Fruit fly (Drosophila melanogaster) whole organism, embryonic: ENCODE results near the gene Fkbp59.
A peak's percentile ranks its signal among the peaks of the same experiment; 100 is the strongest.

Experiments
- Asciz ChIP-seq: fragments of 200-800 bp; sonication (Bioruptor generic); optimal IDR thresholded peaks from 2 replicates; lab custom pipeline; 2017; ENCODE audit warnings: missing biosample characterization, mild to moderate bottlenecking, missing genetic modification characterization, missing genetic modification reagents
- Atf3 ChIP-seq: fragments of 200-800 bp; sonication (Bioruptor generic); optimal IDR thresholded peaks from 3 replicates; lab custom pipeline; 2016; ENCODE audit warnings: missing biosample characterization, missing genetic modification characterization
- CG11247 ChIP-seq: fragments of 200-800 bp; sonication (Bioruptor generic); IDR thresholded peaks from 2 replicates; pipeline ENCODE4 v1.3.6; 2022; ENCODE audit warnings: missing biosample characterization, missing genetic modification characterization
- CG11456 ChIP-seq: fragments of 200-800 bp; sonication (Bioruptor generic); IDR thresholded peaks from 3 replicates; pipeline ENCODE4 v1.3.6; 2022; ENCODE audit warnings: missing biosample characterization, missing genetic modification characterization
- CG11696 ChIP-seq: fragments of 200-800 bp; sonication (Bioruptor generic); IDR thresholded peaks from 2 replicates; pipeline ENCODE4 v1.3.6; 2022; ENCODE audit warnings: missing biosample characterization, missing genetic modification characterization
- CG11723 ChIP-seq: fragments of 200-800 bp; sonication (Bioruptor generic); optimal IDR thresholded peaks from 2 replicates; lab custom pipeline; 2017; ENCODE audit warnings: missing biosample characterization, mild to moderate bottlenecking, missing genetic modification characterization
- CG12942 ChIP-seq: fragments of 200-800 bp; sonication (Bioruptor generic); optimal IDR thresholded peaks from 3 replicates; lab custom pipeline; 2016; ENCODE audit warnings: missing biosample characterization, missing genetic modification characterization
- CG13894 ChIP-seq: fragments of 200-800 bp; sonication (Bioruptor generic); optimal IDR thresholded peaks from 3 replicates; lab custom pipeline; 2018; ENCODE audit warnings: missing biosample characterization, mild to moderate bottlenecking, missing genetic modification characterization, moderate library complexity
- CG14441 ChIP-seq: fragments of 200-800 bp; sonication (Bioruptor generic); IDR thresholded peaks from 2 replicates; pipeline ENCODE4 v1.3.6; 2022; ENCODE audit warnings: missing biosample characterization, missing genetic modification characterization
- CG14965 ChIP-seq: fragments of 200-800 bp; sonication (Bioruptor generic); optimal IDR thresholded peaks from 2 replicates; lab custom pipeline; 2016; ENCODE audit warnings: missing biosample characterization, missing genetic modification characterization, borderline replicate concordance
- CG2120 ChIP-seq: fragments of 200-800 bp; sonication (Bioruptor generic); optimal IDR thresholded peaks from 3 replicates; lab custom pipeline; 2016; ENCODE audit warnings: missing biosample characterization, missing genetic modification characterization
- CG2129 ChIP-seq: fragments of 200-800 bp; sonication (Bioruptor generic); IDR thresholded peaks from 2 replicates; pipeline ENCODE4 v1.3.6; 2022; ENCODE audit warnings: missing biosample characterization, missing genetic modification characterization; ENCODE audit not compliant: partially characterized antibody
- CG2199 ChIP-seq: fragments of 200-800 bp; sonication (Bioruptor generic); IDR thresholded peaks from 3 replicates; pipeline ENCODE4 v1.3.6; 2022; ENCODE audit warnings: missing biosample characterization, missing genetic modification characterization
- CG3163 ChIP-seq: fragments of 200-800 bp; sonication (Bioruptor generic); optimal IDR thresholded peaks from 3 replicates; lab custom pipeline; 2016; ENCODE audit warnings: missing biosample characterization, missing genetic modification characterization
- CG32532 ChIP-seq: fragments of 200-800 bp; sonication (Bioruptor generic); IDR thresholded peaks from 2 replicates; pipeline ENCODE4 v1.3.6; 2022; ENCODE audit warnings: missing biosample characterization, missing genetic modification characterization
- CG42726 ChIP-seq: fragments of 200-800 bp; sonication (Bioruptor generic); IDR thresholded peaks from 2 replicates; pipeline ENCODE4 v1.3.6; 2022; ENCODE audit warnings: missing biosample characterization, missing genetic modification characterization; ENCODE audit not compliant: partially characterized antibody
- CG4360 ChIP-seq: fragments of 200-800 bp; sonication (Bioruptor generic); IDR thresholded peaks from 2 replicates; pipeline ENCODE4 v1.3.6; 2022; ENCODE audit warnings: missing biosample characterization, missing genetic modification characterization
- CG43689 ChIP-seq: fragments of 200-800 bp; sonication (Bioruptor generic); IDR thresholded peaks from 2 replicates; pipeline ENCODE4 v1.3.6; 2022; ENCODE audit warnings: missing biosample characterization, missing genetic modification characterization
- CG4424 ChIP-seq: fragments of 200-800 bp; sonication (Bioruptor generic); optimal IDR thresholded peaks from 3 replicates; lab custom pipeline; 2016; ENCODE audit warnings: missing biosample characterization, missing genetic modification characterization
- CG7357 ChIP-seq: fragments of 200-800 bp; sonication (Bioruptor generic); IDR thresholded peaks from 3 replicates; pipeline ENCODE4 v1.3.6; 2022; ENCODE audit warnings: missing biosample characterization, missing genetic modification characterization
- CG8290 ChIP-seq, 3 experiments: fragments of 200-800 bp; sonication (Bioruptor generic); optimal IDR thresholded peaks; 2 replicates each; lab custom pipeline; 2016 to 2019; ENCODE audit warnings: missing biosample characterization in 3 of 3, missing genetic modification characterization in 3 of 3, mild to moderate bottlenecking in 2 of 3, moderate library complexity in 1 of 3
- CG9609 ChIP-seq: fragments of 200-800 bp; sonication (Bioruptor generic); optimal IDR thresholded peaks from 3 replicates; lab custom pipeline; 2016; ENCODE audit warnings: missing biosample characterization, missing genetic modification characterization
- D19A ChIP-seq: fragments of 200-800 bp; optimal IDR thresholded peaks from 3 replicates; lab custom pipeline; 2019; ENCODE audit warnings: missing biosample characterization, mild to moderate bottlenecking, missing genetic modification characterization, moderate library complexity
- Drgx ChIP-seq: fragments of 200-800 bp; sonication (Bioruptor generic); IDR thresholded peaks from 2 replicates; pipeline ENCODE4 v1.3.6; 2022; ENCODE audit warnings: missing biosample characterization, missing genetic modification characterization
- Ets65A ChIP-seq: fragments of 200-800 bp; sonication (Bioruptor generic); peaks from one replicate; lab custom pipeline; 2016; ENCODE audit warnings: missing biosample characterization, missing genetic modification characterization
- Jarid2 ChIP-seq: fragments of 200-800 bp; sonication (Bioruptor generic); optimal IDR thresholded peaks from 3 replicates; lab custom pipeline; 2017; ENCODE audit warnings: mild to moderate bottlenecking, missing biosample characterization, missing genetic modification reagents, missing genetic modification characterization
- Nf-YA ChIP-seq: fragments of 200-800 bp; sonication (Bioruptor generic); IDR thresholded peaks from 2 replicates; pipeline ENCODE4 v1.3.6; 2022; ENCODE audit warnings: missing biosample characterization, missing genetic modification characterization
- Poxn ChIP-seq: fragments of 200-800 bp; sonication (Bioruptor generic); IDR thresholded peaks from 2 replicates; pipeline ENCODE4 v1.3.6; 2022; ENCODE audit warnings: missing biosample characterization, missing genetic modification characterization
- Ptx1 ChIP-seq: fragments of 200-800 bp; sonication (Bioruptor generic); IDR thresholded peaks from 2 replicates; pipeline ENCODE4 v1.3.6; 2022; ENCODE audit warnings: missing biosample characterization, missing genetic modification characterization
- Rfx ChIP-seq: fragments of 200-800 bp; sonication (Bioruptor generic); IDR thresholded peaks from 2 replicates; pipeline ENCODE4 v1.3.6; 2022; ENCODE audit warnings: missing biosample characterization, missing genetic modification characterization
- Spps ChIP-seq: fragments of 200-800 bp; sonication (Bioruptor generic); optimal IDR thresholded peaks from 2 replicates; lab custom pipeline; 2018; ENCODE audit warnings: missing biosample characterization, mild to moderate bottlenecking, missing genetic modification characterization
- Vsx1 ChIP-seq: fragments of 200-800 bp; sonication (Bioruptor generic); optimal IDR thresholded peaks from 2 replicates; lab custom pipeline; 2017; ENCODE audit warnings: missing biosample characterization, mild to moderate bottlenecking, missing genetic modification characterization, missing genetic modification reagents
- abd-A ChIP-seq: fragments of 200-800 bp; sonication (Bioruptor generic); optimal IDR thresholded peaks from 3 replicates; lab custom pipeline; 2019; ENCODE audit warnings: missing biosample characterization, mild to moderate bottlenecking, missing genetic modification characterization, moderate library complexity
- amos ChIP-seq: fragments of 200-800 bp; sonication (Bioruptor generic); IDR thresholded peaks from 2 replicates; pipeline ENCODE4 v1.3.6; 2022; ENCODE audit warnings: missing biosample characterization, missing genetic modification characterization; ENCODE audit not compliant: partially characterized antibody
- cg ChIP-seq: fragments of 200-800 bp; sonication (Bioruptor generic); optimal IDR thresholded peaks from 3 replicates; lab custom pipeline; 2019; ENCODE audit warnings: missing biosample characterization, mild to moderate bottlenecking, missing genetic modification characterization, moderate library complexity
- dmrt99B ChIP-seq: fragments of 200-800 bp; sonication (Bioruptor generic); optimal IDR thresholded peaks from 2 replicates; lab custom pipeline; 2018; ENCODE audit warnings: missing biosample characterization, mild to moderate bottlenecking, missing genetic modification characterization, moderate library complexity
- ems ChIP-seq: fragments of 200-800 bp; sonication (Bioruptor generic); optimal IDR thresholded peaks from 3 replicates; lab custom pipeline; 2016; ENCODE audit warnings: missing biosample characterization, missing genetic modification characterization
- grau ChIP-seq: fragments of 200-800 bp; optimal IDR thresholded peaks from 3 replicates; lab custom pipeline; 2019; ENCODE audit warnings: missing biosample characterization, mild to moderate bottlenecking, missing genetic modification characterization, moderate library complexity
- lbe ChIP-seq: fragments of 200-800 bp; sonication (Bioruptor generic); optimal IDR thresholded peaks from 2 replicates; lab custom pipeline; 2016; ENCODE audit warnings: missing biosample characterization, mild to moderate bottlenecking, missing genetic modification characterization
- odd ChIP-seq: fragments of 200-800 bp; sonication (Bioruptor generic); optimal IDR thresholded peaks from 2 replicates; lab custom pipeline; 2017; ENCODE audit warnings: missing biosample characterization, mild to moderate bottlenecking, missing genetic modification characterization
- psq ChIP-seq: fragments of 200-800 bp; sonication (Bioruptor generic); optimal IDR thresholded peaks from 2 replicates; lab custom pipeline; 2017; ENCODE audit warnings: missing biosample characterization, missing genetic modification characterization
- row ChIP-seq: fragments of 200-800 bp; sonication (Bioruptor generic); IDR thresholded peaks from 3 replicates; pipeline ENCODE4 v1.3.6; 2022; ENCODE audit warnings: missing biosample characterization, missing genetic modification characterization
- slou ChIP-seq: fragments of 200-800 bp; sonication (Bioruptor generic); optimal IDR thresholded peaks from 3 replicates; lab custom pipeline; 2016; ENCODE audit warnings: missing biosample characterization, missing genetic modification characterization
- sna ChIP-seq: fragments of 200-800 bp; sonication (Bioruptor generic); IDR thresholded peaks from 2 replicates; pipeline ENCODE4 v1.3.6; 2022; ENCODE audit warnings: missing biosample characterization, missing genetic modification characterization; ENCODE audit not compliant: partially characterized antibody
- tap ChIP-seq: fragments of 200-800 bp; optimal IDR thresholded peaks from 3 replicates; lab custom pipeline; 2019; ENCODE audit warnings: missing biosample characterization, mild to moderate bottlenecking, missing genetic modification characterization, moderate library complexity
- tio ChIP-seq: fragments of 200-800 bp; sonication (Bioruptor generic); optimal IDR thresholded peaks from 2 replicates; lab custom pipeline; 2017; ENCODE audit warnings: missing biosample characterization, missing genetic modification characterization, inconsistent platforms

Fkbp59 gene

dm6 chr2L:9903028-9903427, 15.2 kb downstream of the Fkbp59 start, which contains the start of gene Muc30E:
TSS of gene Muc30E (minus strand) at chr2L:9903128.
- TF ChIP-seq CG11696, result no peak
- no peak for TF ChIP-seq cg (GFP tag; lab: Kevin White, UChicago)
- TF ChIP-seq CG7357 (GFP tag; lab: Robert Waterston, UW), result no peak
- no peak for TF ChIP-seq Vsx1 (GFP tag; lab: Kevin White, UChicago)
- no peak for TF ChIP-seq CG4360 (GFP tag; lab: Robert Waterston, UW)
- no peak for TF ChIP-seq lbe
- TF ChIP-seq CG3163 (GFP tag; lab: Kevin White, UChicago), result no peak
- no peak for TF ChIP-seq amos (GFP tag; lab: Robert Waterston, UW)
- no peak for TF ChIP-seq Spps (tag; lab: Kevin White, UChicago)
- TF ChIP-seq, all 482 proteins: peak for 0

dm6 chr2L:9906641-9907040, 18.8 kb downstream of the Fkbp59 start:
- no peak for TF ChIP-seq CG9609 (GFP tag; lab: Kevin White, UChicago)
- TF ChIP-seq row (GFP tag; lab: Robert Waterston, UW), result peak; percentile 14; the same call in 1 of the 3 replicates
- TF ChIP-seq Drgx, result peak; percentile 73
- peak; percentile 18 for TF ChIP-seq Ets65A (GFP tag; lab: Kevin White, UChicago)
- TF ChIP-seq slou (GFP tag; lab: Kevin White, UChicago), result no peak
- TF ChIP-seq CG11456 (GFP tag; lab: Robert Waterston, UW), result peak; percentile 55; the same call in 1 of the 3 replicates
- peak; percentile 17 for TF ChIP-seq grau
- no peak for TF ChIP-seq CG2129
- TF ChIP-seq Rfx, result peak; percentile 33; the same call in 1 of the 2 replicates
- TF ChIP-seq CG14441 (GFP tag; lab: Robert Waterston, UW), result 0 out of 2 replicates have a peak, but pooled peaks have one; percentile 29
- TF ChIP-seq CG4424 (GFP tag; lab: Kevin White, UChicago), result no peak
- TF ChIP-seq Ptx1 (GFP tag; lab: Robert Waterston, UW), result 0 out of 2 replicates have a peak, but pooled peaks have one; percentile 22
- peak; percentile 25; the same call in 1 of the 2 replicates for TF ChIP-seq CG11247 (GFP tag; lab: Robert Waterston, UW)
- peak; percentile 48; the same call in 1 of the 2 replicates for TF ChIP-seq CG32532 (GFP tag; lab: Robert Waterston, UW)
- no peak for TF ChIP-seq Spps (tag; lab: Kevin White, UChicago)

dm6 chr2L:9907320-9908256, 19.8 kb downstream of the Fkbp59 start:
- no peak for TF ChIP-seq sna (GFP tag; lab: Robert Waterston, UW)
- no peak for TF ChIP-seq Atf3
- no peak for TF ChIP-seq Poxn (GFP tag; lab: Robert Waterston, UW)
- peak; percentile 81 for TF ChIP-seq psq (GFP tag; lab: Kevin White, UChicago)
- peak; percentile 67; the same call in 1 of the 3 replicates for TF ChIP-seq CG2199 (GFP tag; lab: Robert Waterston, UW)
- no peak for TF ChIP-seq Nf-YA (GFP tag; lab: Robert Waterston, UW)
- peak; percentile 90 for TF ChIP-seq abd-A
- no peak for TF ChIP-seq Jarid2 (GFP tag; lab: Kevin White, UChicago)
- no peak for TF ChIP-seq CG12942 (GFP tag; lab: Kevin White, UChicago)
- peak; percentile 0 for TF ChIP-seq CG13894 (tag; lab: Kevin White, UChicago)
- no peak for TF ChIP-seq tio (GFP tag; lab: Kevin White, UChicago)
- no peak for TF ChIP-seq Asciz (GFP tag; lab: Kevin White, UChicago)
- TF ChIP-seq tap (tag; lab: Kevin White, UChicago), result no peak
- no peak for TF ChIP-seq Ptx1 (GFP tag; lab: Robert Waterston, UW)
- no peak for TF ChIP-seq odd
- TF ChIP-seq CG8290 (GFP tag; optimal IDR thresholded peaks at IDR 0.05; lab: Kevin White, UChicago), result no peak
- TF ChIP-seq CG8290 (tag; optimal IDR thresholded peaks at IDR 0.05; lab: Kevin White, UChicago), result peak in 1 of 2 experiments; percentile 56
- no peak for TF ChIP-seq dmrt99B (tag; lab: Kevin White, UChicago)
- TF ChIP-seq CG42726 (GFP tag; lab: Robert Waterston, UW), result no peak
- no peak for TF ChIP-seq D19A (tag; lab: Kevin White, UChicago)
- no peak for TF ChIP-seq CG2120
- TF ChIP-seq CG43689, result no peak
- no peak for TF ChIP-seq ems (GFP tag; lab: Kevin White, UChicago)
- TF ChIP-seq CG14965 (GFP tag; lab: Kevin White, UChicago), result no peak
- TF ChIP-seq CG11723 (GFP tag; lab: Kevin White, UChicago), result no peak
